Fruit fly (Drosophila melanogaster) whole organism: ENCODE measurements around the gene CG43638.

ENCODE experiments used
- Dll ChIP-seq: fragments of >200 bp; optimal IDR thresholded peaks from 2 replicates; lab custom pipeline; 2017
- usp ChIP-seq: fragments of >200 bp; optimal IDR thresholded peaks from 2 replicates; lab custom pipeline; 2017; ENCODE audit warnings: missing biosample characterization, missing genetic modification characterization, mixed read lengths

- TF ChIP-seq Dll (lab: Kevin White, UChicago) (no peak), usp (no peak)
Measured at dm6 chr3L:12028534-12029029, 15.8 kb upstream of the CG43638 start.
